Fruit fly (Drosophila melanogaster): Measurements from ENCODE around the gene Taf12.

Taf12 gene

dm6 chr3R:11670888-11671287, 8.6 kb downstream of the Taf12 start:
- no peak for TF ChIP-seq CG7101 (tag; optimal IDR thresholded peaks at IDR 0.05)
- TF ChIP-seq CG14711 (tag; optimal IDR thresholded peaks at IDR 0.05): no peak
- no peak for TF ChIP-seq CG33017 (tag; optimal IDR thresholded peaks at IDR 0.05)

dm6 chr3R:11669954-11670347, 9.5 kb downstream of the Taf12 start:
- TF ChIP-seq Crg-1 (GFP tag; optimal IDR thresholded peaks at IDR 0.05) (no peak), CG5204 (GFP tag; optimal IDR thresholded peaks at IDR 0.05) (no peak), tj (GFP tag; optimal IDR thresholded peaks at IDR 0.05) (no peak), CG1620 (GFP tag; optimal IDR thresholded peaks at IDR 0.05) (no peak), Mnt (GFP tag; optimal IDR thresholded peaks at IDR 0.05) (no peak), cic (GFP tag; optimal IDR thresholded peaks at IDR 0.05) (no peak), CG7101 (tag; optimal IDR thresholded peaks at IDR 0.05) (no peak), Hr96 (GFP tag; optimal IDR thresholded peaks at IDR 0.05) (no peak), CG12768 (GFP tag; optimal IDR thresholded peaks at IDR 0.05) (no peak), CG33017 (tag; optimal IDR thresholded peaks at IDR 0.05) (no peak), Clk (GFP tag; optimal IDR thresholded peaks at IDR 0.05) (no peak), cnc (optimal IDR thresholded peaks at IDR 0.05) (no peak)

dm6 chr3R:11669017-11669953, 10.2 kb downstream of the Taf12 start:
- TF ChIP-seq Mnt (GFP tag; optimal IDR thresholded peaks at IDR 0.05) (no peak), bab1 (GFP tag; optimal IDR thresholded peaks at IDR 0.05) (peak; percentile 2)

dm6 chr3R:11665925-11666687, 13.4 kb downstream of the Taf12 start:
- TF ChIP-seq Crg-1 (GFP tag; optimal IDR thresholded peaks at IDR 0.05) (no peak), Mnt (GFP tag; optimal IDR thresholded peaks at IDR 0.05) (peak; percentile 11), CG7045 (GFP tag; optimal IDR thresholded peaks at IDR 0.05) (peak; percentile 8), kay (GFP tag; ENCODE audit: borderline replicate concordance) (peak; percentile 88), cic (GFP tag; optimal IDR thresholded peaks at IDR 0.05) (peak; percentile 53), Clk (GFP tag; optimal IDR thresholded peaks at IDR 0.05) (no peak), CG5204 (GFP tag; optimal IDR thresholded peaks at IDR 0.05) (no peak), CG12768 (GFP tag; optimal IDR thresholded peaks at IDR 0.05) (peak; percentile 25)

dm6 chr3R:11665508-11665907, 14.0 kb downstream of the Taf12 start:
- peak; percentile 47 for TF ChIP-seq bab1 (GFP tag; optimal IDR thresholded peaks at IDR 0.05)
- TF ChIP-seq CG12768 (GFP tag; optimal IDR thresholded peaks at IDR 0.05): no peak

dm6 chr3R:11663441-11663840, 16.0 kb downstream of the Taf12 start:
- no peak for TF ChIP-seq Clk (GFP tag; optimal IDR thresholded peaks at IDR 0.05)
- no peak for TF ChIP-seq Mnt (GFP tag; optimal IDR thresholded peaks at IDR 0.05)
- no peak for TF ChIP-seq toe (GFP tag; optimal IDR thresholded peaks at IDR 0.05)
- TF ChIP-seq pad (GFP tag; optimal IDR thresholded peaks at IDR 0.05): no peak
- no peak for TF ChIP-seq cnc (optimal IDR thresholded peaks at IDR 0.05)
- TF ChIP-seq kay (GFP tag; ENCODE audit: borderline replicate concordance): no peak
- TF ChIP-seq CG1620 (GFP tag; optimal IDR thresholded peaks at IDR 0.05): no peak
- no peak for TF ChIP-seq CG14711 (tag; optimal IDR thresholded peaks at IDR 0.05)
- TF ChIP-seq ovo (GFP tag; optimal IDR thresholded peaks at IDR 0.05): no peak
- TF ChIP-seq cic (GFP tag; optimal IDR thresholded peaks at IDR 0.05): no peak
- no peak for TF ChIP-seq CG7101 (tag; optimal IDR thresholded peaks at IDR 0.05)
- TF ChIP-seq CG12768 (GFP tag; optimal IDR thresholded peaks at IDR 0.05): no peak
- TF ChIP-seq tj (GFP tag; optimal IDR thresholded peaks at IDR 0.05): no peak

dm6 chr3R:11662617-11663016, 16.9 kb downstream of the Taf12 start:
- TF ChIP-seq Mnt (GFP tag; optimal IDR thresholded peaks at IDR 0.05): no peak

dm6 chr3R:11661712-11662111, 17.8 kb downstream of the Taf12 start:
- TF ChIP-seq bab1 (GFP tag; optimal IDR thresholded peaks at IDR 0.05) (peak; percentile 77), Crg-1 (GFP tag; optimal IDR thresholded peaks at IDR 0.05) (no peak), kay (GFP tag; ENCODE audit: borderline replicate concordance) (no peak)

Data from whole organism, adult.